Fruit fly (Drosophila melanogaster) whole organism, adult: ENCODE results near the gene yellow-c.
A peak's percentile ranks its signal among the peaks of the same experiment; 100 is the strongest.

Experiments used
- CG11617 ChIP-seq: fragments of 200-800 bp; sonication (Bioruptor generic); optimal IDR thresholded peaks from 2 replicates; lab custom pipeline; 2017; ENCODE audit warnings: mild to moderate bottlenecking, missing biosample characterization, missing genetic modification reagents, missing genetic modification characterization
- CG12768 ChIP-seq: fragments of 200-800 bp; sonication (Bioruptor generic); optimal IDR thresholded peaks from 2 replicates; lab custom pipeline; 2017; ENCODE audit warnings: missing biosample characterization, missing genetic modification characterization, mild to moderate bottlenecking, moderate library complexity, missing genetic modification reagents
- CG14711 ChIP-seq: fragments of 200-800 bp; sonication (Bioruptor generic); optimal IDR thresholded peaks from 2 replicates; lab custom pipeline; 2018; ENCODE audit warnings: missing biosample characterization, mild to moderate bottlenecking, missing genetic modification characterization, moderate library complexity
- CG1620 ChIP-seq: fragments of 200-800 bp; sonication (Bioruptor generic); optimal IDR thresholded peaks from 2 replicates; lab custom pipeline; 2016; ENCODE audit warnings: missing biosample characterization, missing genetic modification characterization
- CG33017 ChIP-seq: fragments of 200-800 bp; sonication (Bioruptor generic); optimal IDR thresholded peaks from 2 replicates; lab custom pipeline; 2018; ENCODE audit warnings: missing biosample characterization, mild to moderate bottlenecking, missing genetic modification characterization, moderate library complexity
- CG5204 ChIP-seq: fragments of 200-800 bp; sonication (Bioruptor generic); optimal IDR thresholded peaks from 2 replicates; lab custom pipeline; 2016; ENCODE audit warnings: missing biosample characterization, missing genetic modification characterization
- CG7045 ChIP-seq: fragments of 200-800 bp; sonication (Bioruptor generic); optimal IDR thresholded peaks from 2 replicates; lab custom pipeline; 2017; ENCODE audit warnings: missing biosample characterization, mild to moderate bottlenecking, missing genetic modification characterization
- CG7101 ChIP-seq: fragments of 200-800 bp; sonication (Bioruptor generic); optimal IDR thresholded peaks from 2 replicates; lab custom pipeline; 2018; ENCODE audit warnings: missing biosample characterization, mild to moderate bottlenecking, missing genetic modification characterization, moderate library complexity
- Clk ChIP-seq: fragments of 200-800 bp; sonication (Bioruptor generic); optimal IDR thresholded peaks from 2 replicates; lab custom pipeline; 2017; ENCODE audit warnings: missing biosample characterization, missing genetic modification characterization
- Crg-1 ChIP-seq: fragments of 200-800 bp; sonication (Bioruptor generic); optimal IDR thresholded peaks from 2 replicates; lab custom pipeline; 2016; ENCODE audit warnings: missing biosample characterization, missing genetic modification characterization
- Hr96 ChIP-seq: fragments of 200-800 bp; sonication (Bioruptor generic); optimal IDR thresholded peaks from 2 replicates; lab custom pipeline; 2016; ENCODE audit warnings: missing biosample characterization, missing genetic modification characterization
- Mnt ChIP-seq: fragments of 200-800 bp; sonication (Bioruptor generic); optimal IDR thresholded peaks from 2 replicates; lab custom pipeline; 2016; ENCODE audit warnings: missing biosample characterization, mild to moderate bottlenecking, missing genetic modification characterization
- bab1 ChIP-seq: fragments of 200-800 bp; sonication (Bioruptor generic); optimal IDR thresholded peaks from 3 replicates; lab custom pipeline; 2019; ENCODE audit warnings: missing biosample characterization, mild to moderate bottlenecking, missing genetic modification characterization, moderate library complexity
- cic ChIP-seq: fragments of 200-800 bp; sonication (Bioruptor generic); optimal IDR thresholded peaks from 2 replicates; lab custom pipeline; 2017; ENCODE audit warnings: missing biosample characterization, mild to moderate bottlenecking, missing genetic modification characterization, moderate library complexity
- cnc ChIP-seq, 2 experiments: fragments of >200 bp; optimal IDR thresholded peaks; 2 replicates each; lab custom pipeline; 2017
- kay ChIP-seq: fragments of 200-800 bp; sonication (Bioruptor generic); peaks from one replicate; lab custom pipeline; 2016; ENCODE audit warnings: missing biosample characterization, missing genetic modification characterization, borderline replicate concordance
- ovo ChIP-seq: fragments of 200-800 bp; sonication (Bioruptor generic); optimal IDR thresholded peaks from 2 replicates; lab custom pipeline; 2016; ENCODE audit warnings: missing biosample characterization, missing genetic modification characterization
- pad ChIP-seq: fragments of 200-800 bp; sonication (Bioruptor generic); optimal IDR thresholded peaks from 3 replicates; lab custom pipeline; 2017; ENCODE audit warnings: missing biosample characterization, missing genetic modification characterization, mild to moderate bottlenecking, moderate library complexity, missing genetic modification reagents
- tj ChIP-seq: fragments of 200-800 bp; sonication (Bioruptor generic); optimal IDR thresholded peaks from 3 replicates; lab custom pipeline; 2017; ENCODE audit warnings: missing biosample characterization, mild to moderate bottlenecking, missing genetic modification characterization, moderate library complexity
- toe ChIP-seq: fragments of 200-800 bp; sonication (Bioruptor generic); optimal IDR thresholded peaks from 2 replicates; lab custom pipeline; 2016; ENCODE audit warnings: missing biosample characterization, missing genetic modification characterization

Gene yellow-c

DNA sequence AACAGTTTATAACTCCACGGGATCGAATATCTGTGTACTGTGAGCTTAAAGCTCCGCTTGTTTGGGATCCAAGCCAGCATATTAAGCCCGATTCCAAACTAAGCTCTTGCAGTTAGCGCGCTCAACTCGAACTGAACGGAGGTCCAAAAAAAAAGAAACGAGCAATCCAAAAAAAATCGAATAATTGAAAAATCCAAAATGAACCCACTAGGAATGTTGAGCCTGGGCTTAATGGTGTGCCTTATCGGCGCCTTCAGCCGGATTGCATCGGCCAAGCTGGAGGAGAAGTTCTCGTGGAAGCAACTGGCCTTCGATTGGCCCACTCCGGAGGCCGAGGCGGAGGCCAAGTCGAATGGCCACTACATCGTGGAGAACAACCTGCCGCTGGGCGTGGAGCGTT lies at the start of gene yellow-c:
Gene yellow-c, plus strand, starts transcription at position 29 of the 400 bp plus-strand sequence.
- TF ChIP-seq CG7045 (GFP tag; lab: Kevin White, UChicago) (no peak), bab1 (GFP tag; lab: Kevin White, UChicago) (no peak), CG33017 (tag; lab: Kevin White, UChicago) (no peak), tj (no peak), CG12768 (GFP tag; lab: Kevin White, UChicago) (no peak), CG11617 (GFP tag; lab: Kevin White, UChicago) (no peak), cic (GFP tag; lab: Kevin White, UChicago) (no peak), kay (GFP tag; lab: Kevin White, UChicago) (no peak), CG7101 (tag; lab: Kevin White, UChicago) (no peak), Hr96 (GFP tag; lab: Kevin White, UChicago) (no peak), CG1620 (GFP tag; lab: Kevin White, UChicago) (no peak)

DNA sequence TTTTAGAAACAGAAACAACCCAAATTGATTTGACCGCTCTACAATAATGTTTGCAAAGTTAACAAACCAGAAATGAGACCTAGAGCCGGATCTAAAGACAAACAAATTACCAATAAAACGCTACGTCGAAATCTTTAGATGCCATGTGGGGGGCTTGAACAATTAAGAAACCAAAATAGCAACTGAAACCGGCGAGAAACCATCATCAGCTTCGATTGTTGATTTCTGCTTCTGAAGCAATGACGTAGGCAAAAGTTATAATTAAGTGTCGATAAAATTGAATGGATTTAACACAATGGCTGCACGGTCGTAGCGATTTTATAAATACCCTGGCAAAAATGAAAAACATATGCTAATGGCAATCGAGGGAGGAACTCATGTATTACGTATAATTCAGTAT lies 42.3 kb upstream of the yellow-c start:
- TF ChIP-seq ovo (GFP tag; lab: Kevin White, UChicago) (no peak), pad (GFP tag; lab: Kevin White, UChicago) (no peak), CG12768 (GFP tag; lab: Kevin White, UChicago) (no peak), Crg-1 (GFP tag; lab: Kevin White, UChicago) (no peak), cic (GFP tag; lab: Kevin White, UChicago) (no peak), CG11617 (GFP tag; lab: Kevin White, UChicago) (no peak), CG1620 (GFP tag; lab: Kevin White, UChicago) (no peak), kay (GFP tag; lab: Kevin White, UChicago) (no peak), CG5204 (GFP tag; lab: Kevin White, UChicago) (no peak), Hr96 (GFP tag; lab: Kevin White, UChicago) (no peak), tj (no peak), toe (GFP tag; lab: Kevin White, UChicago) (no peak), CG14711 (tag; lab: Kevin White, UChicago) (no peak), CG7101 (tag; lab: Kevin White, UChicago) (no peak), CG7045 (GFP tag; lab: Kevin White, UChicago) (no peak), Clk (no peak)

DNA sequence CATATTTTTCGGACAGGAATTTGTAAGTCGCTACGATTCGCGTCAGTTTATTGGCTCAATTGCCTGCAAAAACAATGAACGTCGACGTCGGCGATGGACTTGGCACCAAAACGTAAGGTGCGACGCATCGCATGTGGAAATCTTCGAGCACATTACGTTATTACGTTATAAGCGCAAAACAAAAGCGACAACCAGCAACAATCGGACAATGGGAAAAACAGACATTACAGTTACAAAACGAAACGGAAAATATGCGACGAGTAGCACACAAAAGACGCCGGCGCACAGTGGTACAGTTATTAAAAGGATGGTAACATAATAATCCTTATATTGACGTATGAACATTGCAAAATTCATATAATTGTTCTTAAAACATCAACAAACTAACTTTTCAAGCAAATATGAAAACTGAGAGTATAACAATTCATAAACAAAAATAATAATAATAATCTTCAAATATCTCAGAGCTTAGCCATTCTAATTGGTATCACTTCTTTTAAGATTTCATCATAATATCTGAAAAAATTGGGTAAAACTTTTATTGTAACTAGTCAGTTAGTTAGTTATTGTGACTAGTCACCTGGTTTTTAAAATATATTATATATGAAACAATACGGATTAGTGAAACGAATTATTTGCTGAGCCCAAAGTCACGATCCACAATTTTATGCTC lies 40.2 kb upstream of the yellow-c start:
- TF ChIP-seq pad (GFP tag; lab: Kevin White, UChicago) (no peak), CG5204 (GFP tag; lab: Kevin White, UChicago) (no peak), CG11617 (GFP tag; lab: Kevin White, UChicago) (no peak), CG12768 (GFP tag; lab: Kevin White, UChicago) (no peak), cic (GFP tag; lab: Kevin White, UChicago) (no peak), CG14711 (tag; lab: Kevin White, UChicago) (no peak), bab1 (GFP tag; lab: Kevin White, UChicago) (no peak), CG1620 (GFP tag; lab: Kevin White, UChicago) (no peak), CG7101 (tag; lab: Kevin White, UChicago) (no peak), tj (no peak), CG7045 (GFP tag; lab: Kevin White, UChicago) (no peak), ovo (GFP tag; lab: Kevin White, UChicago) (no peak), Mnt (GFP tag; lab: Kevin White, UChicago) (no peak), Crg-1 (GFP tag; lab: Kevin White, UChicago) (no peak)

DNA sequence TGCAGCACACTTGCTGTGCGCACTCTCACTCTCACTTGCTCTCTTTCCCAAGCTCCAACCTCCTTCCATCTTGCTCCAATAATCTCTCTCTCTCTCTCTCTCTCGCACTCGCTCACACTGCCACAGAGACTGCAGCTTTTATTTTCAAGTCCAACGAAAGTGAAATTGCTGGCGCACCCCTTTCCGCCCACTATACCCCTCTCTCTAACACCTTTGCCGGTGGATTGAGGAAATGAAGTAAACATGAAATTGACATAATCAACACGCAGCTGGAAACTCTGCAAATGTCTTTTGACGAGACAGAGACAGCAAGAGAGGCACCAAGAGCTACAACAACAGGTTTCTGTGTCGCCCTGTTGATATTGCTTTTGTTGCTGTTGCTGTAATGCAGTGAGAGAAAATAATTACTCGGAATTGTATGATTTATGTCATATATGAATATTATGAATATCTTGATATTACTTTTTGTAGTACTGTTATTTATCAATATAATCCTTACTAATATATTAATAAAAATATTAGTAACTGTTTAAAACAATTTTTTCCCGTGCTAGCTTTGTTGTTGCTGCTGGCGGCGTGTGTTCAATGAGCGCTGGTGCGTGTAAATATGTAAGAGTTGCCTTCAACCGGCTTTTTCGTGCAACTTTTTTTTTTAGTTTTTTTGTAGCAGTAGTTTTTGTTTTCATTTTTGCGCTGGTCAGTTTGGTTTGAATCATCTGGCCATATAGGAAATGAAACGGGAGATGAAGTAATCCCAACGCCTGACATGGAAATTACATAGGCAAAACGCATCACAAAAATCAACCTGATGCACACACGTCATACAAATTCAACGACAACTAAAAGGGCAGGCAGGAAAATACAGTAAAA lies 39.4 kb upstream of the yellow-c start:
- TF ChIP-seq CG7101 (tag; lab: Kevin White, UChicago) (peak; percentile 22), CG14711 (tag; lab: Kevin White, UChicago) (peak; percentile 51), CG7045 (GFP tag; lab: Kevin White, UChicago) (peak; percentile 19), pad (GFP tag; lab: Kevin White, UChicago) (peak; percentile 48), CG11617 (GFP tag; lab: Kevin White, UChicago) (no peak), bab1 (GFP tag; lab: Kevin White, UChicago) (peak; percentile 50)

DNA sequence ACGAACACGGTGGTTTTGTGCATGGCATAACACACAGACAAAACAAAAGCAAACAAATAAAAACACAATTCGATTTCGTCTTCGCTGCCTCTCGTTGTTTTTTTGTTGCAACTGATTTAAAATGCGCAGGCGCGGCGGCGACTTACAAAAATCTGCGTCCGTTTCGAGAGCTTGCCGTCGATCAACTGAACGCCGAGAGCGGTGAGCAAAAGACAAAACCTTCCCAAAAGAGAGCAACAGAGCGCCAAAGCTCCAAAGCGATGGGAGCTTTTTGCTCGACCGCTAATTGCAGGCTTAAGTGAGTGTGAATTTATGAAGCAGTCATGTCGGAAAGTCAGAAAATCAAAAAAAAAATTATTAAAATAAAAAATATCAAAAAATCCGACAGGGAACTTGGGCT lies 37.8 kb upstream of the yellow-c start, which contains the start of gene mol:
Gene mol, minus strand, starts transcription at position 190 of the 400 bp plus-strand sequence.
- TF ChIP-seq CG1620 (GFP tag; lab: Kevin White, UChicago) (no peak), CG5204 (GFP tag; lab: Kevin White, UChicago) (no peak), CG7101 (tag; lab: Kevin White, UChicago) (no peak), toe (GFP tag; lab: Kevin White, UChicago) (no peak), CG7045 (GFP tag; lab: Kevin White, UChicago) (no peak), cnc (optimal IDR thresholded peaks at IDR 0.05; lab: Kevin White, UChicago) (no peak), Mnt (GFP tag; lab: Kevin White, UChicago) (no peak), kay (GFP tag; lab: Kevin White, UChicago) (no peak), CG11617 (GFP tag; lab: Kevin White, UChicago) (no peak), CG33017 (tag; lab: Kevin White, UChicago) (no peak), Hr96 (GFP tag; lab: Kevin White, UChicago) (no peak), ovo (GFP tag; lab: Kevin White, UChicago) (no peak), bab1 (GFP tag; lab: Kevin White, UChicago) (no peak), cic (GFP tag; lab: Kevin White, UChicago) (no peak), Crg-1 (GFP tag; lab: Kevin White, UChicago) (no peak), CG14711 (tag; lab: Kevin White, UChicago) (no peak), CG12768 (GFP tag; lab: Kevin White, UChicago) (no peak), tj (no peak), pad (GFP tag; lab: Kevin White, UChicago) (no peak), Clk (no peak)
